Fruit fly (Drosophila melanogaster) whole organism, larva: ENCODE measurements around the gene msl-3.

Experiments used
- noc ChIP-seq: fragments of 200-800 bp; sonication (Bioruptor generic); optimal IDR thresholded peaks from 3 replicates; lab custom pipeline; 2019; ENCODE audit warnings: missing biosample characterization, mild to moderate bottlenecking, missing genetic modification characterization, moderate library complexity

msl-3 gene

dm6 chr3L:7136663-7137062, 11.3 kb upstream of the msl-3 start:
- no peak for TF ChIP-seq noc (tag; lab: Kevin White, UChicago)

- TF ChIP-seq noc (tag; lab: Kevin White, UChicago): no peak
These were observed 9.5 kb upstream of the msl-3 start for dm6 chr3L:7134818-7135217.

- TF ChIP-seq noc (tag; lab: Kevin White, UChicago): peak; percentile 91
These were observed 8.6 kb upstream of the msl-3 start, which contains the start of gene melt for dm6 chr3L:7133699-7134655. TSS of gene melt (plus strand) at chr3L:7134516.

- TF ChIP-seq noc (tag; lab: Kevin White, UChicago): peak; percentile 40
These were observed 7.3 kb upstream of the msl-3 start for dm6 chr3L:7132593-7132992.

- peak; percentile 61 for TF ChIP-seq noc (tag; lab: Kevin White, UChicago)
These were observed 6.2 kb upstream of the msl-3 start, which contains the start of gene Acbp2 for dm6 chr3L:7131447-7131983. TSS of gene Acbp2 (plus strand) at chr3L:7131863.

dm6 chr3L:7130574-7130973, 5.2 kb upstream of the msl-3 start, which contains the start of gene Acbp3:
TSS of gene Acbp3 (plus strand) at chr3L:7130874.
- TF ChIP-seq noc (tag; lab: Kevin White, UChicago): no peak

dm6 chr3L:7128214-7129008, 3.1 kb upstream of the msl-3 start, which contains the start of the genes Acbp4 and Acbp6:
TSS of gene Acbp4 (minus strand) at chr3L:7128264.
TSS of gene Acbp6 (plus strand) at chr3L:7128903.
- TF ChIP-seq noc (tag; lab: Kevin White, UChicago): peak; percentile 37

- no peak for TF ChIP-seq noc (tag; lab: Kevin White, UChicago)
These were observed 3.2 kb downstream of the msl-3 start for dm6 chr3L:7122136-7122535.

dm6 chr3L:7115944-7116343, 9.4 kb downstream of the msl-3 start:
- TF ChIP-seq noc (tag; lab: Kevin White, UChicago): peak; percentile 56

dm6 chr3L:7113010-7113409, 12.3 kb downstream of the msl-3 start:
- TF ChIP-seq noc (tag; lab: Kevin White, UChicago): no peak

dm6 chr3L:7105693-7106092, 19.6 kb downstream of the msl-3 start:
- TF ChIP-seq noc (tag; lab: Kevin White, UChicago): no peak

dm6 chr3L:7104485-7104884, 20.8 kb downstream of the msl-3 start:
- no peak for TF ChIP-seq noc (tag; lab: Kevin White, UChicago)

dm6 chr3L:7103941-7104340, 21.4 kb downstream of the msl-3 start:
- TF ChIP-seq noc (tag; lab: Kevin White, UChicago): no peak

- no peak for TF ChIP-seq noc (tag; lab: Kevin White, UChicago)
These were observed 28.8 kb downstream of the msl-3 start for dm6 chr3L:7096530-7096929.

- TF ChIP-seq noc (tag; lab: Kevin White, UChicago): no peak
These were observed 30.7 kb downstream of the msl-3 start, which contains the start of gene form3 for dm6 chr3L:7094548-7095072. TSS of gene form3 (plus strand) at chr3L:7094818.
